Worm (Caenorhabditis elegans): Measurements from ENCODE around the gene E02H1.5.

E02H1.5 gene

DNA sequence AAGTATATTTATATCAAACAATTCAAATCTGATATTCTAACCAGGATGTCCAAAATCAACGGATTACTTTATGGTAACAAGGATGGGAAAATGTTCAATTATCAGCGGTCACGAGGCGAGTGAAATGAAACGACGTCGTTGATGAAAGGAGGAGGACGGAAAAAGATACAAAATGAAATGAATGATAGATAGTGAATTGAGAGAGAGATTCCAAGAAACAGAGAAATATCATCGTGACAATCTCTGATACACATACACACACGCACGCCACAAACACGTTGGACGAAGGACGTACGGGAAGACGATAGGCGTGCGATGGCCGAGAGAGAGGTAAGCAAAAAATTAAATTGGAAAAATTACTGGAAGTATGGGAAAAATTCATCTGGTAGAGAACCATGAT lies 6.0 kb downstream of the E02H1.5 start (continued):
- TF ChIP-seq ceh-20 (GFP tag; IDR thresholded peaks at IDR 0.05) (0 out of 2 replicates have a peak, but pooled peaks have one; percentile 47), nhr-41 (GFP tag; IDR thresholded peaks at IDR 0.05) (no peak), aha-1 (tag) (peak; percentile 95), tag-97 (GFP tag; IDR thresholded peaks at IDR 0.05) (no peak), fos-1 (tag; optimal IDR thresholded peaks at IDR 0.05) (no peak), dpl-1 (GFP tag; optimal IDR thresholded peaks at IDR 0.05) (peak; percentile 8), nhr-10 (tag; optimal IDR thresholded peaks at IDR 0.05) (peak; percentile 74), unc-62 (GFP tag; optimal IDR thresholded peaks at IDR 0.05 in 1 of 2) (peak in 1 of 2 experiments; percentile 100), unc-62 (tag; optimal IDR thresholded peaks at IDR 0.05) (no peak), ZK546.5 (tag; optimal IDR thresholded peaks at IDR 0.05) (no peak), ceh-28 (tag; optimal IDR thresholded peaks at IDR 0.05) (no peak), lsy-2 (tag; optimal IDR thresholded peaks at IDR 0.05) (peak in 1 of 2 experiments; percentile 60), zag-1 (tag; optimal IDR thresholded peaks at IDR 0.05) (no peak), nhr-77 (tag; optimal IDR thresholded peaks at IDR 0.05) (no peak), aly-2 (tag; optimal IDR thresholded peaks at IDR 0.05) (no peak), lin-13 (GFP tag; optimal IDR thresholded peaks at IDR 0.05) (peak; percentile 35), zip-11 (GFP tag; IDR thresholded peaks at IDR 0.05) (no peak), dmd-9 (GFP tag; IDR thresholded peaks at IDR 0.05) (no peak), Y75B8A.6 (GFP tag; IDR thresholded peaks at IDR 0.05) (no peak), madf-9 (GFP tag; conservative IDR thresholded peaks at IDR 0.05) (no peak), R02D3.7 (tag; optimal IDR thresholded peaks at IDR 0.05) (no peak), arid-1 (GFP tag; conservative IDR thresholded peaks at IDR 0.05) (no peak), lin-1 (GFP tag; IDR thresholded peaks at IDR 0.05) (peak; percentile 56), snpc-4 (tag; optimal IDR thresholded peaks at IDR 0.05) (no peak), spr-3 (GFP tag; optimal IDR thresholded peaks at IDR 0.05) (no peak), tra-1 (GFP tag; IDR thresholded peaks at IDR 0.05) (0 out of 2 replicates have a peak, but pooled peaks have one; percentile 10), pha-4 (GFP tag; IDR thresholded peaks at IDR 0.05) (no peak), pha-4 (tag; optimal IDR thresholded peaks at IDR 0.05) (no peak), zfp-2 (tag; optimal IDR thresholded peaks at IDR 0.05) (no peak), nhr-111 (GFP tag; optimal IDR thresholded peaks at IDR 0.05) (no peak), nhr-237 (tag; optimal IDR thresholded peaks at IDR 0.05) (no peak), ztf-7 (tag; optimal IDR thresholded peaks at IDR 0.05) (no peak), ces-1 (GFP tag; optimal IDR thresholded peaks at IDR 0.05) (no peak), zip-2 (tag; optimal IDR thresholded peaks at IDR 0.05) (no peak), dmd-6 (GFP tag; IDR thresholded peaks at IDR 0.05) (peak; percentile 94), mxl-2 (GFP tag; conservative IDR thresholded peaks at IDR 0.05) (no peak), T20F7.1 (GFP tag; optimal IDR thresholded peaks at IDR 0.05) (no peak), mdl-1 (tag; optimal IDR thresholded peaks at IDR 0.05) (peak; percentile 50 to 96), D1046.2 (GFP tag; IDR thresholded peaks at IDR 0.05) (no peak), mes-2 (tag; optimal IDR thresholded peaks at IDR 0.05; ENCODE audit: poor library complexity, severe bottlenecking) (peak; percentile 0), rbr-2 (tag; optimal IDR thresholded peaks at IDR 0.05) (peak; percentile 29), ZK337.2 (GFP tag; IDR thresholded peaks at IDR 0.05) (no peak), sdz-12 (GFP tag; optimal IDR thresholded peaks at IDR 0.05) (no peak), jun-1 (tag; optimal IDR thresholded peaks at IDR 0.05) (no peak), dmd-8 (GFP tag; IDR thresholded peaks at IDR 0.05) (0 out of 2 replicates have a peak, but pooled peaks have one; percentile 53), lin-38 (GFP tag; IDR thresholded peaks at IDR 0.05) (peak; percentile 20; the same call in 1 of the 2 replicates), nhr-6 (tag; optimal IDR thresholded peaks at IDR 0.05) (peak; percentile 58), nhr-48 (tag; optimal IDR thresholded peaks at IDR 0.05) (peak; percentile 90), nhr-25 (tag; optimal IDR thresholded peaks at IDR 0.05; ENCODE audit: borderline replicate concordance, insufficient read depth) (peak; percentile 29), Y105C5A.15 (GFP tag; IDR thresholded peaks at IDR 0.05) (no peak), attf-4 (tag; optimal IDR thresholded peaks at IDR 0.05) (no peak), hmg-1.1 (GFP tag; IDR thresholded peaks at IDR 0.05) (no peak), mep-1 (tag; optimal IDR thresholded peaks at IDR 0.05) (peak; percentile 66)

All from whole organism, L4 larva.